Worm (Caenorhabditis elegans) whole organism, young adult: ENCODE measurements around the gene F39E9.14.

Experiments used
- F33H1.4 ChIP-seq: fragments of 200-800 bp; sonication (Bioruptor generic); IDR thresholded peaks from 2 replicates; pipeline ENCODE4 v1.3.6; 2022; ENCODE audit warnings: missing genetic modification reagents, missing genetic modification characterization, missing compliant biosample characterization
- F37B4.10 ChIP-seq: fragments of 200-800 bp; sonication (Bioruptor generic); IDR thresholded peaks from 2 replicates; pipeline ENCODE4 v1.3.6; 2022; ENCODE audit warnings: missing genetic modification characterization, missing compliant biosample characterization
- F49E8.2 ChIP-seq: sonication (generic microtip); optimal IDR thresholded peaks from 3 replicates; lab custom pipeline; 2017; ENCODE audit warnings: missing genetic modification characterization, mild to moderate bottlenecking, missing compliant biosample characterization, antibody characterized with exemption, moderate library complexity; ENCODE audit not compliant: insufficient read depth
- ama-1 ChIP-seq, 3 experiments: fragments of 150-350 bp in 1 of 3; sonication (generic microtip) in 2 of 3; optimal IDR thresholded peaks; 2 replicates each; lab custom pipeline; 2014 to 2018; ENCODE audit warnings: missing biosample characterization in 2 of 3, missing genetic modification characterization in 2 of 3, missing genetic modification reagents in 2 of 3
- atf-7 ChIP-seq: sonication (generic microtip); optimal IDR thresholded peaks from 2 replicates; lab custom pipeline; 2017; ENCODE audit warnings: mild to moderate bottlenecking, missing genetic modification characterization, missing compliant biosample characterization
- egrh-3 ChIP-seq: fragments of 200-800 bp; sonication (Bioruptor generic); IDR thresholded peaks from 2 replicates; pipeline ENCODE4 v1.3.6; 2022; ENCODE audit warnings: missing genetic modification reagents, missing genetic modification characterization, missing compliant biosample characterization
- ets-4 ChIP-seq: fragments of 200-800 bp; sonication (Bioruptor generic); optimal IDR thresholded peaks from 2 replicates; lab custom pipeline; 2018; ENCODE audit warnings: mild to moderate bottlenecking, missing genetic modification characterization, missing compliant biosample characterization
- him-1 ChIP-seq: sonication (generic microtip); optimal IDR thresholded peaks from 2 replicates; lab custom pipeline; 2016; ENCODE audit warnings: missing genotype, missing genetic modification reagents, missing genetic modification characterization, missing compliant biosample characterization
- hrde-1 ChIP-seq: sonication (generic microtip); optimal IDR thresholded peaks from 2 replicates; lab custom pipeline; 2016; ENCODE audit warnings: missing genetic modification characterization, mild to moderate bottlenecking, missing compliant biosample characterization, moderate library complexity, missing genotype, missing genetic modification reagents, borderline replicate concordance
- lin-35 ChIP-seq, 3 experiments: fragments of 150-350 bp in 2 of 3; sonication (generic microtip) in 1 of 3; optimal IDR thresholded peaks; 2 replicates each; lab custom pipeline; 2014 to 2018; ENCODE audit warnings: missing biosample characterization in 3 of 3, missing genetic modification characterization in 3 of 3, missing genetic modification reagents in 3 of 3
- repo-1 ChIP-seq: sonication (generic microtip); optimal IDR thresholded peaks from 2 replicates; lab custom pipeline; 2017; ENCODE audit warnings: mild to moderate bottlenecking, missing genetic modification characterization, missing compliant biosample characterization
- tbp1 ChIP-seq: fragments of 200-800 bp; sonication (Bioruptor generic); optimal IDR thresholded peaks from 2 replicates; lab custom pipeline; 2018; ENCODE audit warnings: mild to moderate bottlenecking, missing genetic modification characterization, missing compliant biosample characterization
- unc-62 ChIP-seq: fragments of 150-350 bp; optimal IDR thresholded peaks from 2 replicates; lab custom pipeline; 2014; ENCODE audit warnings: missing biosample characterization, missing genetic modification reagents, missing genetic modification characterization
- ztf-22 ChIP-seq: fragments of 200-800 bp; sonication (Bioruptor generic); optimal IDR thresholded peaks from 2 replicates; lab custom pipeline; 2018; ENCODE audit warnings: mild to moderate bottlenecking, missing genetic modification characterization, moderate library complexity, missing compliant biosample characterization

DNA sequence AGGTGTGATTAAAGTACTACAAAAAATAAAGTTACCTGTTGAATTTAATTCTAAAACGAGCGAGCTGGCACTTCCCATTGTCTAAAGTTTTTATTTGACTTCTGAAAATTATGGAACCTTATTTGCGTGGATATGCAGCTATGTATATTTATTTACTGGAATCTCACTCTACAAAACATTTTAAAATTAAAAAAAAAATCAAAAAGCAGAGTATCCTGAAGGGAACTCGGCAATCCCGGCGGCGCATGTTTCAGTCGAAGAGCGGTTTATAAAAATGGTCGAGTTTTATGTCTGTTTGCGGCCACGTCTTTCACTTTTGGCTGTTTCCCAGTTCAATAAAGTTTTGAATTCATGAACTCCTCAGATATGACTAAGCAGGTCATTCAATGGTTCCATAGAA lies 46.6 kb upstream of the F39E9.14 start, which contains the start of gene F14D2.19:
- TF ChIP-seq F37B4.10 (GFP tag; lab: Robert Waterston, UW) (no peak), atf-7 (no peak), ama-1 (optimal IDR thresholded peaks at IDR 0.05; lab: Kevin White, UChicago) (no peak), ama-1 (GFP tag; optimal IDR thresholded peaks at IDR 0.05; lab: Kevin White, UChicago) (no peak), lin-35 (GFP tag; optimal IDR thresholded peaks at IDR 0.05; lab: Kevin White, UChicago) (no peak), hrde-1 (no peak), him-1 (tag; lab: Kevin White, UChicago) (no peak), F49E8.2 (tag; lab: Kevin White, UChicago) (no peak), F33H1.4 (GFP tag; lab: Robert Waterston, UW) (no peak), ets-4 (no peak), ztf-22 (GFP tag; lab: Kevin White, UChicago) (no peak), unc-62 (GFP tag; lab: Kevin White, UChicago) (no peak), egrh-3 (GFP tag; lab: Robert Waterston, UW) (no peak), tbp1 (GFP tag; lab: Kevin White, UChicago) (no peak), repo-1 (tag; lab: Kevin White, UChicago) (no peak)
